Worm (Caenorhabditis elegans) whole organism, L2 larva: ENCODE results near the gene hic-1.

ENCODE experiments used
- alr-1 ChIP-seq: fragments of 150-350 bp; optimal IDR thresholded peaks from 2 replicates; lab custom pipeline; 2014; ENCODE audit warnings: missing biosample characterization, missing genetic modification characterization
- aly-2 ChIP-seq: fragments of 150-350 bp; optimal IDR thresholded peaks from 2 replicates; lab custom pipeline; 2014; ENCODE audit warnings: missing biosample characterization, missing genetic modification characterization
- snpc-4 ChIP-seq: fragments of 150-350 bp; optimal IDR thresholded peaks from 2 replicates; lab custom pipeline; 2014; ENCODE audit warnings: missing biosample characterization, missing genetic modification characterization
- unc-62 ChIP-seq: fragments of 150-350 bp; optimal IDR thresholded peaks from 2 replicates; lab custom pipeline; 2014; ENCODE audit warnings: missing biosample characterization, missing genetic modification reagents, missing genetic modification characterization

- TF ChIP-seq aly-2 (tag; lab: Kevin White, UChicago) (no peak), alr-1 (tag; lab: Kevin White, UChicago) (no peak), snpc-4 (tag; lab: Kevin White, UChicago) (no peak), unc-62 (GFP tag; lab: Kevin White, UChicago) (no peak)
Measured at ce11 chrX:6642798-6643197, 44.2 kb upstream of the hic-1 start.
